Fruit fly (Drosophila melanogaster): ENCODE data around the gene CG34164.

DNA sequence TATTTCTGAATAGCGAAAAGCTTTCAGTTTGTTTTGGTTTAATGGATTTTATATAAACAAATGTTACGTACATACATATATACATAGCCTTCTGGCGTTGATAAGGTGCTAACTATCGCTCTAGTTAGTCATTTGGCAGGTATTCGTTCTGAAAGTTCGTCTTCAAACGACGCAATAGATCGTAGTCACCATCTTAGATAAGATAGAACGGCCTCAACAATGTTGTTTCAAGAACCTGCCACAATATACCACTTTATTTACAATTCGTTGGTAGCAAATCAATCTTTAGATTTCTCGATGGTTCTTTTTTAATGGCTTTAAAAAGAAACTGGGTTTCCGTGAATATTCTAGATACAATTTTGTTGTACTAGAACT is 9.3 kb upstream of the CG34164 start:
- no peak for TF ChIP-seq Clk (GFP tag; optimal IDR thresholded peaks at IDR 0.05)
- no peak for TF ChIP-seq CG11617 (GFP tag; optimal IDR thresholded peaks at IDR 0.05)
- no peak for TF ChIP-seq CG14711 (tag; optimal IDR thresholded peaks at IDR 0.05)
